Fruit fly (Drosophila melanogaster): ENCODE data around the gene Trp1.

Trp1 gene

dm6 chr2L:10003593-10003992 lies 5.6 kb upstream of the Trp1 start, which contains the start of gene Ndf (continued):
- TF ChIP-seq fd96Cb (tag; optimal IDR thresholded peaks at IDR 0.05): peak; percentile 21
- TF ChIP-seq maf-S (GFP tag; optimal IDR thresholded peaks at IDR 0.05): peak; percentile 34
- TF ChIP-seq Hr39 (optimal IDR thresholded peaks at IDR 0.05): no peak
- no peak for TF ChIP-seq B-H1 (GFP tag; IDR thresholded peaks at IDR 0.05)
- TF ChIP-seq Lim3 (GFP tag; IDR thresholded peaks at IDR 0.05): no peak
- TF ChIP-seq CG16779 (GFP tag; IDR thresholded peaks at IDR 0.05): peak; percentile 67; the same call in 1 of the 2 replicates
- TF ChIP-seq CG6175 (GFP tag; IDR thresholded peaks at IDR 0.05): peak; percentile 36; the same call in 1 of the 3 replicates
- TF ChIP-seq tx (GFP tag; optimal IDR thresholded peaks at IDR 0.05): peak; percentile 41
- TF ChIP-seq CG3726 (GFP tag; IDR thresholded peaks at IDR 0.05): 0 out of 3 replicates have a peak, but pooled peaks have one; percentile 40
- peak; percentile 73 for TF ChIP-seq HLHmδ (GFP tag; optimal IDR thresholded peaks at IDR 0.05)
- peak; percentile 59 for TF ChIP-seq tna (GFP tag; IDR thresholded peaks at IDR 0.05; ENCODE audit: partially characterized antibody)
- TF ChIP-seq Lhr (GFP tag; optimal IDR thresholded peaks at IDR 0.05): peak; percentile 65
- TF ChIP-seq CG2889 (GFP tag; IDR thresholded peaks at IDR 0.05): no peak
- TF ChIP-seq hth (optimal IDR thresholded peaks at IDR 0.05): no peak
- TF ChIP-seq trh (GFP tag; optimal IDR thresholded peaks at IDR 0.05): no peak
- TF ChIP-seq BtbVII (GFP tag; optimal IDR thresholded peaks at IDR 0.05): peak; percentile 21
- TF ChIP-seq sqz (GFP tag; optimal IDR thresholded peaks at IDR 0.05): peak; percentile 32
- peak; percentile 84 for TF ChIP-seq CG1603 (tag; optimal IDR thresholded peaks at IDR 0.05)
- no peak for TF ChIP-seq sc (optimal IDR thresholded peaks at IDR 0.05)
- no peak for TF ChIP-seq sc (GFP tag; optimal IDR thresholded peaks at IDR 0.05)
- TF ChIP-seq CG4424 (GFP tag; optimal IDR thresholded peaks at IDR 0.05): peak; percentile 76
- TF ChIP-seq amos (GFP tag; IDR thresholded peaks at IDR 0.05; ENCODE audit: partially characterized antibody): peak; percentile 85
- no peak for TF ChIP-seq ap (GFP tag; IDR thresholded peaks at IDR 0.05)
- peak; percentile 70; the same call in 1 of the 2 replicates for TF ChIP-seq ranshi (GFP tag; IDR thresholded peaks at IDR 0.05)
- TF ChIP-seq CG15269 (tag; optimal IDR thresholded peaks at IDR 0.05): peak; percentile 17
- peak; percentile 4 for TF ChIP-seq exex (tag; optimal IDR thresholded peaks at IDR 0.05)
- TF ChIP-seq nmo (GFP tag; optimal IDR thresholded peaks at IDR 0.05): peak; percentile 70
- TF ChIP-seq sob (GFP tag; IDR thresholded peaks at IDR 0.05): peak; percentile 76
- TF ChIP-seq CG18619 (GFP tag; optimal IDR thresholded peaks at IDR 0.05): peak; percentile 46
- peak; percentile 45 for TF ChIP-seq Bdp1 (GFP tag; optimal IDR thresholded peaks at IDR 0.05)
- peak; percentile 70 for TF ChIP-seq lilli (GFP tag; optimal IDR thresholded peaks at IDR 0.05)
- TF ChIP-seq ewg (GFP tag; optimal IDR thresholded peaks at IDR 0.05): peak; percentile 66
- TF ChIP-seq CG4328 (GFP tag; optimal IDR thresholded peaks at IDR 0.05): peak; percentile 59
- no peak for TF ChIP-seq sr (GFP tag; IDR thresholded peaks at IDR 0.05)
- no peak for TF ChIP-seq Neu2 (GFP tag; optimal IDR thresholded peaks at IDR 0.05; ENCODE audit: borderline replicate concordance)
- peak; percentile 23 for TF ChIP-seq mirr (GFP tag; optimal IDR thresholded peaks at IDR 0.05)
- no peak for TF ChIP-seq CG12299 (tag; optimal IDR thresholded peaks at IDR 0.05)
- TF ChIP-seq CG17568 (GFP tag; optimal IDR thresholded peaks at IDR 0.05): no peak
- peak; percentile 83 for TF ChIP-seq CG6791 (GFP tag; IDR thresholded peaks at IDR 0.05; ENCODE audit: partially characterized antibody)
- TF ChIP-seq CG13624 (GFP tag; optimal IDR thresholded peaks at IDR 0.05): peak; percentile 59
- no peak for TF ChIP-seq Elba2 (GFP tag; optimal IDR thresholded peaks at IDR 0.05)
- TF ChIP-seq ttk (GFP tag; IDR thresholded peaks at IDR 0.05): peak; percentile 39; the same call in 1 of the 2 replicates
- peak; percentile 63 for TF ChIP-seq CG18764 (GFP tag; optimal IDR thresholded peaks at IDR 0.05)
- TF ChIP-seq Awh (GFP tag; IDR thresholded peaks at IDR 0.05): 0 out of 2 replicates have a peak, but pooled peaks have one; percentile 8
- TF ChIP-seq lola (GFP tag; optimal IDR thresholded peaks at IDR 0.05): peak in 1 of 3 experiments; percentile 46
- peak; percentile 39; the same call in 1 of the 2 replicates for TF ChIP-seq H2.0 (GFP tag; IDR thresholded peaks at IDR 0.05)
- TF ChIP-seq Dref (GFP tag; IDR thresholded peaks at IDR 0.05): peak; percentile 96
- TF ChIP-seq fu2 (GFP tag; optimal IDR thresholded peaks at IDR 0.05): no peak
- no peak for TF ChIP-seq slp2 (GFP tag; optimal IDR thresholded peaks at IDR 0.05)
- TF ChIP-seq CG17361 (GFP tag; IDR thresholded peaks at IDR 0.05): peak; percentile 67
- peak; percentile 23 for TF ChIP-seq CG5245 (GFP tag; optimal IDR thresholded peaks at IDR 0.05)
- TF ChIP-seq chif (GFP tag; optimal IDR thresholded peaks at IDR 0.05): peak; percentile 52 to 62
